Fruit fly (Drosophila melanogaster): ENCODE data around the gene CG11586.

The CG11586 gene

DNA sequence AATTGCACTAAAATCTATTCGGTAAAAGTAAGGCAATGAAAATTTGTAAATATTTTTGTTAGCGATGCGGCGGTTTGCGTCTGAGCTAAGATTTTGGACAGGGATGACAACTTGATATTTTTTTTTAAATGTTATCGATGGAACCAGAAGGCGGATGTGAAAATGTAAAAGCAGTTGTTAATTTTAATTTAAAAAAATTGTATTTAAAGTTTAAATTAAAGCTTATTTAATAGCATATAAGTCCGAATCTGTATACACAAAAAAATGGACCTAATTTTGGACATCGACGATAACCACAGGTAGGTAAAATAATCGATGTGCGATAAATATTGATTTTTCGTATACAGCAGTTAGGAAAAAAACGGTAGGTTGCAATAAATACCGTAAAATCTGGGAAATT, at the start of gene CG11586, which contains the start of gene VhaM9.7-a:
Gene CG11586, minus strand, starts transcription at position 87 of the 400 bp plus-strand sequence.
Gene VhaM9.7-a, plus strand, starts transcription at position 322 of the 400 bp plus-strand sequence.
- TF ChIP-seq OdsH (GFP tag; optimal IDR thresholded peaks at IDR 0.05) (peak; percentile 1), Jra (GFP tag; optimal IDR thresholded peaks at IDR 0.05) (peak; percentile 4), foxo (GFP tag; optimal IDR thresholded peaks at IDR 0.05) (peak in 1 of 2 experiments; percentile 21), CG9705 (GFP tag; optimal IDR thresholded peaks at IDR 0.05) (no peak), dsf (GFP tag; optimal IDR thresholded peaks at IDR 0.05; ENCODE audit: borderline replicate concordance) (no peak), rgr (GFP tag; optimal IDR thresholded peaks at IDR 0.05) (peak; percentile 18), psq (GFP tag; optimal IDR thresholded peaks at IDR 0.05) (peak; percentile 4), h (GFP tag; optimal IDR thresholded peaks at IDR 0.05) (peak; percentile 9)

DNA sequence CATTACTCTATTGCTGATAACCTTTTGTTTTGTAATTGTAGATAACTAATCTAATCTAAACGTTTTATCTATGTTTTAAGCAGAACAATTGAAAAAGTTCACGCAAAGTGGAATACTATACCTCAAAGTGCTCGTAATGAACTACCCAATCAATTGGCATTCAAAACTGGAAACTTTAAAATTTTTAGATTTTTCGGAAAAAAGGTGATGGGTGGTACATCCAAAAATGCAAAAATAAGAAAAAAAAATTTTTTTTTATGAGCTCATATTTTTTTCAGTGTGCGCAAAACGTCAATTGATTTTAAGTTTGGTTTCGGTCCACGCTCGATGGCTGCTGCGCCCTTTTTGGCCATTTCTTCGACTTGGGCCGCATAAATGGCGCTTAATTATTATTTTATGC, 48.3 kb upstream of the CG11586 start:
- TF ChIP-seq Vsx2 (GFP tag; optimal IDR thresholded peaks at IDR 0.05; ENCODE audit: partially characterized antibody) (no peak), Myc (optimal IDR thresholded peaks at IDR 0.05) (no peak)

DNA sequence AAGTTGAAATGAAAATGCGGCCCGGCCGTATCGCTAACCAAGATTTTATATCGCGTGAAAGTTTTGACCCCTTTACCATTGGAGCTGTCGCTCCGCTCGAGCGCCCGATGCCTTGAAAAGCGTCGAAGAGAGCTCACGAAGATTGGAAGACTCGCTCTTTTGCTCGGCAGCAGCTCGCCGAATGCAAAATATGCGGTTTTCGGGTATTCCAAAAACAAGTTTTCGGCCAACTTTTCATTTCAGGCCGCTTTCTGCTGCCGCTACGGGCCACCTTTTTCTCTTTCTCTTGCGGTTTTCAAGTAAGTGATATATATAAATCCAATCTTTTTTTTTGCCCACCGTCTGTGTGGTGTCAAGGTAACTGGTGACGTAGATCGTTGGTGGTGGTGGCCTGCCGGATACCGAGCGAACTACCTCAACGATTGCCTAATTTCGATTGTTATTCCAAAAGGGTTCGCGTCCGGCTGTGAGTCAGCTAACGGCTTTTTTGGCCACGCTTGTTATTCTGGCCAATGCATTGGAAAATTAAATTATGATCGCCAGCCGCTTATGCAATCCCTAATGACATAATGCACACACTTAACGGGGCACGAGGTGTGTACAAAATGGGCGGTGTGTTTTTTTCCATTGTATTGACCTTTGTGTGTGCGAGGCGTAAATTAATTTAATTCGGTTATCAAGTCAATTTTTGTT, 45.6 kb upstream of the CG11586 start, which contains the start of gene dyl:
Gene dyl, minus strand, starts transcription at position 28 of the 693 bp plus-strand sequence.
- TF ChIP-seq brk (GFP tag; optimal IDR thresholded peaks at IDR 0.05): no peak
- TF ChIP-seq ey (GFP tag; optimal IDR thresholded peaks at IDR 0.05): no peak
- TF ChIP-seq Hr78 (GFP tag; optimal IDR thresholded peaks at IDR 0.05): no peak
- no peak for TF ChIP-seq Vsx2 (GFP tag; optimal IDR thresholded peaks at IDR 0.05; ENCODE audit: partially characterized antibody)
- no peak for TF ChIP-seq Mio (GFP tag; optimal IDR thresholded peaks at IDR 0.05)
- no peak for TF ChIP-seq Rel (GFP tag; optimal IDR thresholded peaks at IDR 0.05)
- TF ChIP-seq Rel (tag; optimal IDR thresholded peaks at IDR 0.05): no peak
- TF ChIP-seq dsf (GFP tag; optimal IDR thresholded peaks at IDR 0.05; ENCODE audit: borderline replicate concordance): no peak
- TF ChIP-seq CG9705 (GFP tag; optimal IDR thresholded peaks at IDR 0.05): no peak
- no peak for TF ChIP-seq dmrt93B (GFP tag; optimal IDR thresholded peaks at IDR 0.05)
- TF ChIP-seq pan (optimal IDR thresholded peaks at IDR 0.05): no peak
- TF ChIP-seq Hr83 (GFP tag; optimal IDR thresholded peaks at IDR 0.05; ENCODE audit: poor library complexity, severe bottlenecking): no peak
- no peak for TF ChIP-seq br (GFP tag; optimal IDR thresholded peaks at IDR 0.05)
- no peak for TF ChIP-seq psq (GFP tag; optimal IDR thresholded peaks at IDR 0.05)
- no peak for TF ChIP-seq foxo (GFP tag; optimal IDR thresholded peaks at IDR 0.05)

DNA sequence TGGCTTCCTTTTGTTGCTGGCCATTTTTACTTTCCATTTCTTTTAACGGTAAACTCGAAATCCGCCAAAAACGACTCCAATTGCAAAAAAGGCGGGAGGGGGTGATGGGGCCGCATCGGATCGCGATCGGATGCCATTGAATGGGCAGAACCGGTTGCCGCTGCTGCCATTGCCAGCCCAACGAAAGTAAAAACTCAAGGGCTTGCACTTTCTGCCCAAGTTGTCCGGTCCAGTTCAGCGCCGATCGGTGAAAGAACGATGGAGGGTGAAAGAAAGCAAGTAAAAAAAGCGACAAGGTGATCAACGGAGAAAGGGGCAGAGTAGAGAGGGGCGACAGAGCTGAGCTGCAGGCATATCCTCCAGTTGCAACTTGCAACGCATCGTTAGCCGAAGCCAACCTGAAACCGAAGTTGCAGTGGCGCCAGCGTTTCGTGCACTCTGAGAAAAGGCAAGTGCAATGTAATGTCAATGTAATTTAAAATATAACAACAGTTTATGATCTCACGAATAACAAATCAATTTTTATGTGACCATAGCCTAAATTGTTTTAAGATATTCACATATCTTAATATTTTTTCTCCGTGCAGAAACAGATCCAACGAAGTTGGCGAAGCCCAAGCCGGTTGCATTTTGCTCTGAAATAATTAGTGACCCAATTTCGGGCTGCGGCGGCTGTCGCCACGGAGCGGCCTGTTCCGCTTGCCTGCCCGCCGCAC, 42.1 kb upstream of the CG11586 start:
- TF ChIP-seq jim (GFP tag; optimal IDR thresholded peaks at IDR 0.05) (no peak), tai (GFP tag; optimal IDR thresholded peaks at IDR 0.05) (no peak), lola (GFP tag; optimal IDR thresholded peaks at IDR 0.05) (no peak), sv (GFP tag; optimal IDR thresholded peaks at IDR 0.05) (no peak), dsf (GFP tag; optimal IDR thresholded peaks at IDR 0.05; ENCODE audit: borderline replicate concordance) (no peak), ey (GFP tag; optimal IDR thresholded peaks at IDR 0.05) (peak; percentile 68), rgr (GFP tag; optimal IDR thresholded peaks at IDR 0.05) (peak; percentile 63), GATAd (GFP tag; optimal IDR thresholded peaks at IDR 0.05) (no peak), OdsH (GFP tag; optimal IDR thresholded peaks at IDR 0.05) (peak; percentile 60), CrebA (GFP tag; optimal IDR thresholded peaks at IDR 0.05; ENCODE audit: borderline replicate concordance) (no peak), sage (GFP tag; optimal IDR thresholded peaks at IDR 0.05) (no peak), dl (GFP tag; optimal IDR thresholded peaks at IDR 0.05; ENCODE audit: insufficient read depth in 1 of 2, partially characterized antibody in 2 of 2) (no peak), Abd-B (GFP tag; optimal IDR thresholded peaks at IDR 0.05) (no peak), N (GFP tag; optimal IDR thresholded peaks at IDR 0.05) (no peak), Dif (GFP tag; optimal IDR thresholded peaks at IDR 0.05; ENCODE audit: partially characterized antibody) (no peak), brk (GFP tag; optimal IDR thresholded peaks at IDR 0.05) (no peak), Hnf4 (GFP tag; optimal IDR thresholded peaks at IDR 0.05) (no peak), Vsx2 (GFP tag; optimal IDR thresholded peaks at IDR 0.05; ENCODE audit: partially characterized antibody) (no peak), foxo (GFP tag; optimal IDR thresholded peaks at IDR 0.05) (peak in 1 of 2 experiments; percentile 61), Rel (GFP tag; optimal IDR thresholded peaks at IDR 0.05) (no peak), Rel (tag; optimal IDR thresholded peaks at IDR 0.05) (no peak), dmrt93B (GFP tag; optimal IDR thresholded peaks at IDR 0.05) (peak; percentile 34), pan (optimal IDR thresholded peaks at IDR 0.05) (no peak), Hr78 (GFP tag; optimal IDR thresholded peaks at IDR 0.05) (no peak), Dfd (GFP tag; optimal IDR thresholded peaks at IDR 0.05) (no peak), usp (GFP tag; optimal IDR thresholded peaks at IDR 0.05) (no peak), br (GFP tag; optimal IDR thresholded peaks at IDR 0.05) (peak; percentile 59), Hr83 (GFP tag; optimal IDR thresholded peaks at IDR 0.05; ENCODE audit: poor library complexity, severe bottlenecking) (no peak), CG32264 (GFP tag; optimal IDR thresholded peaks at IDR 0.05) (no peak), h (GFP tag; optimal IDR thresholded peaks at IDR 0.05) (peak; percentile 77), psq (GFP tag; optimal IDR thresholded peaks at IDR 0.05) (peak; percentile 46), Myc (optimal IDR thresholded peaks at IDR 0.05) (no peak), Mio (GFP tag; optimal IDR thresholded peaks at IDR 0.05) (no peak), fru (GFP tag; optimal IDR thresholded peaks at IDR 0.05) (peak; percentile 75), woc (GFP tag; optimal IDR thresholded peaks at IDR 0.05) (peak; percentile 31), HLH106 (tag; optimal IDR thresholded peaks at IDR 0.05) (peak; percentile 68), Jra (GFP tag; optimal IDR thresholded peaks at IDR 0.05) (no peak), CG9705 (GFP tag; optimal IDR thresholded peaks at IDR 0.05) (no peak)

Measured in whole organism, wandering third instar larva.